Fruit fly (Drosophila melanogaster) whole organism, embryonic: ENCODE measurements around the gene CG31473.
A peak's percentile ranks its signal among the peaks of the same experiment; 100 is the strongest.

ENCODE experiments used
- Atf-2 ChIP-seq: fragments of 200-800 bp; sonication (Bioruptor generic); optimal IDR thresholded peaks from 2 replicates; lab custom pipeline; 2016; ENCODE audit warnings: missing biosample characterization, missing genetic modification characterization
- B-H1 ChIP-seq: fragments of 200-800 bp; sonication (Bioruptor generic); IDR thresholded peaks from 3 replicates; pipeline ENCODE4 v1.3.6; 2022; ENCODE audit warnings: missing biosample characterization, missing genetic modification characterization
- BtbVII ChIP-seq: fragments of 200-800 bp; sonication (Bioruptor generic); optimal IDR thresholded peaks from 3 replicates; lab custom pipeline; 2017; ENCODE audit warnings: missing biosample characterization, mild to moderate bottlenecking, missing genetic modification characterization
- CG10462 ChIP-seq: fragments of 200-800 bp; sonication (Bioruptor generic); optimal IDR thresholded peaks from 2 replicates; lab custom pipeline; 2016; ENCODE audit warnings: missing biosample characterization, missing genetic modification characterization
- CG11093 ChIP-seq: fragments of 200-800 bp; sonication (Bioruptor generic); IDR thresholded peaks from 3 replicates; pipeline ENCODE4 v1.3.6; 2022; ENCODE audit warnings: missing biosample characterization, missing genetic modification characterization
- CG13894 ChIP-seq: fragments of 200-800 bp; sonication (Bioruptor generic); optimal IDR thresholded peaks from 3 replicates; lab custom pipeline; 2018; ENCODE audit warnings: missing biosample characterization, mild to moderate bottlenecking, missing genetic modification characterization, moderate library complexity
- CG15011 ChIP-seq: fragments of 200-800 bp; sonication (Bioruptor generic); optimal IDR thresholded peaks from 3 replicates; lab custom pipeline; 2018; ENCODE audit warnings: missing biosample characterization, mild to moderate bottlenecking, missing genetic modification characterization
- CG15269 ChIP-seq: fragments of 200-800 bp; sonication (Bioruptor generic); optimal IDR thresholded peaks from 2 replicates; lab custom pipeline; 2018; ENCODE audit warnings: missing biosample characterization, mild to moderate bottlenecking, missing genetic modification characterization, moderate library complexity
- CG16779 ChIP-seq: fragments of 200-800 bp; sonication (Bioruptor generic); IDR thresholded peaks from 2 replicates; pipeline ENCODE4 v1.3.6; 2022; ENCODE audit warnings: missing biosample characterization, missing genetic modification characterization
- CG16813 ChIP-seq: fragments of 200-800 bp; sonication (Bioruptor generic); IDR thresholded peaks from 3 replicates; pipeline ENCODE4 v1.3.6; 2022; ENCODE audit warnings: missing biosample characterization, missing genetic modification characterization; ENCODE audit not compliant: partially characterized antibody
- CG17829 ChIP-seq: fragments of 200-800 bp; optimal IDR thresholded peaks from 2 replicates; lab custom pipeline; 2019; ENCODE audit warnings: missing biosample characterization, mild to moderate bottlenecking, missing genetic modification characterization, moderate library complexity
- CG18011 ChIP-seq: fragments of 200-800 bp; sonication (Bioruptor generic); optimal IDR thresholded peaks from 2 replicates; lab custom pipeline; 2017; ENCODE audit warnings: missing biosample characterization, missing genetic modification characterization, mild to moderate bottlenecking, moderate library complexity, missing genotype
- CG18599 ChIP-seq: fragments of 200-800 bp; sonication (Bioruptor generic); optimal IDR thresholded peaks from 3 replicates; lab custom pipeline; 2017; ENCODE audit warnings: missing biosample characterization, missing genetic modification characterization, mild to moderate bottlenecking, moderate library complexity, missing genetic modification reagents
- CG2875 ChIP-seq: fragments of 200-800 bp; sonication (Bioruptor generic); optimal IDR thresholded peaks from 2 replicates; lab custom pipeline; 2017; ENCODE audit warnings: missing biosample characterization, mild to moderate bottlenecking, missing genetic modification characterization, missing genetic modification reagents
- CG32772 ChIP-seq: fragments of 200-800 bp; sonication (Bioruptor generic); IDR thresholded peaks from 2 replicates; pipeline ENCODE4 v1.3.6; 2022; ENCODE audit warnings: missing biosample characterization, missing genetic modification characterization
- CG34224 ChIP-seq: fragments of 200-800 bp; sonication (Bioruptor generic); IDR thresholded peaks from 3 replicates; pipeline ENCODE4 v1.3.6; 2022; ENCODE audit warnings: missing biosample characterization, missing genetic modification characterization; ENCODE audit not compliant: partially characterized antibody
- CG6689 ChIP-seq: fragments of 200-800 bp; sonication (Bioruptor generic); IDR thresholded peaks from 2 replicates; pipeline ENCODE4 v1.3.6; 2022; ENCODE audit warnings: missing biosample characterization, missing genetic modification characterization
- CG7839 ChIP-seq: fragments of 200-800 bp; sonication (Bioruptor generic); optimal IDR thresholded peaks from 3 replicates; lab custom pipeline; 2018; ENCODE audit warnings: missing biosample characterization, mild to moderate bottlenecking, missing genetic modification characterization, moderate library complexity
- CG7987 ChIP-seq: fragments of 200-800 bp; sonication (Bioruptor generic); optimal IDR thresholded peaks from 2 replicates; lab custom pipeline; 2018; ENCODE audit warnings: missing biosample characterization, mild to moderate bottlenecking, missing genetic modification characterization, moderate library complexity
- CG8478 ChIP-seq: fragments of >200 bp; optimal IDR thresholded peaks from 2 replicates; lab custom pipeline; 2018
- CG8765 ChIP-seq: fragments of 200-800 bp; sonication (Bioruptor generic); IDR thresholded peaks from 2 replicates; pipeline ENCODE4 v1.3.6; 2022; ENCODE audit warnings: missing biosample characterization, missing genetic modification characterization
- Dfd ChIP-seq, 2 experiments: fragments of >200 bp; optimal IDR thresholded peaks; 2 replicates each; lab custom pipeline; 2017; ENCODE audit warnings: missing biosample characterization in 2 of 2, missing genetic modification characterization in 2 of 2
- Hey ChIP-seq: fragments of 200-800 bp; sonication (Bioruptor generic); optimal IDR thresholded peaks from 3 replicates; lab custom pipeline; 2018; ENCODE audit warnings: missing biosample characterization, mild to moderate bottlenecking, missing genetic modification characterization
- Lhr ChIP-seq: fragments of 200-800 bp; sonication (Bioruptor generic); optimal IDR thresholded peaks from 3 replicates; lab custom pipeline; 2017; ENCODE audit warnings: mild to moderate bottlenecking, missing biosample characterization, missing genetic modification reagents, missing genetic modification characterization
- MTF-1 ChIP-seq: fragments of 200-800 bp; sonication (Bioruptor generic); optimal IDR thresholded peaks from 2 replicates; lab custom pipeline; 2018; ENCODE audit warnings: missing biosample characterization, mild to moderate bottlenecking, missing genetic modification characterization, borderline replicate concordance
- Med ChIP-seq: fragments of 200-800 bp; sonication (Bioruptor generic); peaks from one replicate; lab custom pipeline; 2016; ENCODE audit warnings: missing biosample characterization, missing genetic modification characterization, mild to moderate bottlenecking, inconsistent platforms, moderate library complexity
- Myb ChIP-seq: fragments of 200-800 bp; sonication (Bioruptor generic); optimal IDR thresholded peaks from 2 replicates; lab custom pipeline; 2016; ENCODE audit warnings: missing biosample characterization, missing genetic modification characterization
- NFAT ChIP-seq: fragments of 200-800 bp; sonication (Bioruptor generic); IDR thresholded peaks from 2 replicates; pipeline ENCODE4 v1.3.6; 2022; ENCODE audit warnings: missing biosample characterization, missing genetic modification characterization
- Tbp ChIP-seq: fragments of >200 bp; optimal IDR thresholded peaks from 2 replicates; lab custom pipeline; 2018; ENCODE audit warnings: missing biosample characterization, missing genetic modification characterization
- Usf ChIP-seq: fragments of 200-800 bp; sonication (Bioruptor generic); optimal IDR thresholded peaks from 2 replicates; lab custom pipeline; 2017; ENCODE audit warnings: missing genotype, missing biosample characterization, missing genetic modification characterization
- Vsx1 ChIP-seq: fragments of 200-800 bp; sonication (Bioruptor generic); optimal IDR thresholded peaks from 2 replicates; lab custom pipeline; 2017; ENCODE audit warnings: missing biosample characterization, mild to moderate bottlenecking, missing genetic modification characterization, missing genetic modification reagents
- amos ChIP-seq: fragments of 200-800 bp; sonication (Bioruptor generic); IDR thresholded peaks from 2 replicates; pipeline ENCODE4 v1.3.6; 2022; ENCODE audit warnings: missing biosample characterization, missing genetic modification characterization; ENCODE audit not compliant: partially characterized antibody
- bowl ChIP-seq: fragments of 200-800 bp; sonication (Bioruptor generic); IDR thresholded peaks from 2 replicates; pipeline ENCODE4 v1.3.6; 2022; ENCODE audit warnings: missing biosample characterization, missing genetic modification characterization
- btn ChIP-seq: fragments of 200-800 bp; sonication (Bioruptor generic); optimal IDR thresholded peaks from 2 replicates; lab custom pipeline; 2016; ENCODE audit warnings: missing biosample characterization, missing genetic modification characterization
- chinmo ChIP-seq: fragments of 200-800 bp; sonication (Bioruptor generic); IDR thresholded peaks from 4 replicates; pipeline ENCODE4 v1.3.6; 2022; ENCODE audit warnings: missing biosample characterization, missing genetic modification characterization; ENCODE audit not compliant: partially characterized antibody
- chm ChIP-seq: fragments of 200-800 bp; sonication (Bioruptor generic); IDR thresholded peaks from 2 replicates; pipeline ENCODE4 v1.3.6; 2022; ENCODE audit warnings: missing biosample characterization, missing genetic modification characterization
- dati ChIP-seq: fragments of 200-800 bp; sonication (Bioruptor generic); IDR thresholded peaks from 2 replicates; pipeline ENCODE4 v1.3.6; 2022; ENCODE audit warnings: missing biosample characterization, missing genetic modification characterization
- emc ChIP-seq: fragments of 200-800 bp; sonication (Bioruptor generic); optimal IDR thresholded peaks from 2 replicates; lab custom pipeline; 2016; ENCODE audit warnings: missing biosample characterization, missing genetic modification characterization
- en ChIP-seq: fragments of 200-800 bp; sonication (Bioruptor generic); optimal IDR thresholded peaks from 2 replicates; lab custom pipeline; 2016; ENCODE audit warnings: missing biosample characterization, missing genetic modification characterization
- ind ChIP-seq: fragments of 200-800 bp; sonication (Bioruptor generic); optimal IDR thresholded peaks from 3 replicates; lab custom pipeline; 2016; ENCODE audit warnings: missing biosample characterization, missing genetic modification characterization
- inv ChIP-seq: fragments of 200-800 bp; sonication (Bioruptor generic); IDR thresholded peaks from 2 replicates; pipeline ENCODE4 v1.3.6; 2022; ENCODE audit warnings: missing biosample characterization, missing genetic modification characterization; ENCODE audit not compliant: partially characterized antibody
- mld ChIP-seq: fragments of 200-800 bp; sonication (Bioruptor generic); IDR thresholded peaks from 3 replicates; pipeline ENCODE4 v1.3.6; 2022; ENCODE audit warnings: missing biosample characterization, missing genetic modification characterization; ENCODE audit not compliant: partially characterized antibody
- nmo ChIP-seq: fragments of 200-800 bp; sonication (Bioruptor generic); optimal IDR thresholded peaks from 2 replicates; lab custom pipeline; 2018; ENCODE audit warnings: missing biosample characterization, mild to moderate bottlenecking, missing genetic modification characterization, moderate library complexity
- sob ChIP-seq: fragments of 200-800 bp; sonication (Bioruptor generic); IDR thresholded peaks from 2 replicates; pipeline ENCODE4 v1.3.6; 2022; ENCODE audit warnings: missing biosample characterization, missing genetic modification characterization
- ssp ChIP-seq: fragments of 200-800 bp; sonication (Bioruptor generic); IDR thresholded peaks from 2 replicates; pipeline ENCODE4 v1.3.6; 2022; ENCODE audit warnings: missing biosample characterization, missing genetic modification characterization
- tap ChIP-seq: fragments of 200-800 bp; optimal IDR thresholded peaks from 3 replicates; lab custom pipeline; 2019; ENCODE audit warnings: missing biosample characterization, mild to moderate bottlenecking, missing genetic modification characterization, moderate library complexity
- twi ChIP-seq: fragments of 200-800 bp; optimal IDR thresholded peaks from 2 replicates; lab custom pipeline; 2019; ENCODE audit warnings: missing biosample characterization, mild to moderate bottlenecking, missing genetic modification characterization, moderate library complexity
- wdn ChIP-seq: fragments of 200-800 bp; sonication (Bioruptor generic); IDR thresholded peaks from 2 replicates; pipeline ENCODE4 v1.3.6; 2022; ENCODE audit warnings: missing biosample characterization, missing genetic modification characterization

CG31473 gene

dm6 chr3R:7809662-7810621, 1.7 kb upstream of the CG31473 start, which contains the start of the genes CG2993 and sgll (continued):
- TF ChIP-seq CG16813 (GFP tag; lab: Robert Waterston, UW): no peak
- peak; percentile 86 for TF ChIP-seq nmo
- TF ChIP-seq chinmo (GFP tag; lab: Robert Waterston, UW): peak; percentile 87; the same call in 2 of the 4 replicates
- peak; percentile 95 for TF ChIP-seq CG32772 (GFP tag; lab: Robert Waterston, UW)
- peak; percentile 99 for TF ChIP-seq Lhr
- peak; percentile 82 for TF ChIP-seq Usf (GFP tag; lab: Kevin White, UChicago)
- TF ChIP-seq CG11093 (GFP tag; lab: Robert Waterston, UW): peak; percentile 87
- TF ChIP-seq CG13894 (tag; lab: Kevin White, UChicago): peak; percentile 54
- TF ChIP-seq CG8478 (lab: Kevin White, UChicago): peak; percentile 70
- peak; percentile 75 for TF ChIP-seq dati
- TF ChIP-seq CG7839 (tag; lab: Kevin White, UChicago): peak; percentile 91
- TF ChIP-seq CG15011 (GFP tag; lab: Kevin White, UChicago): peak; percentile 61
- peak; percentile 71; the same call in 1 of the 2 replicates for TF ChIP-seq CG6689 (GFP tag; lab: Robert Waterston, UW)
- peak; percentile 92 for TF ChIP-seq sob
- TF ChIP-seq BtbVII: peak; percentile 6
- TF ChIP-seq CG10462 (GFP tag; lab: Kevin White, UChicago): peak; percentile 77
- peak; percentile 95 for TF ChIP-seq Atf-2 (GFP tag; lab: Kevin White, UChicago)
- no peak for TF ChIP-seq Vsx1 (GFP tag; lab: Kevin White, UChicago)
- TF ChIP-seq CG8765 (GFP tag; lab: Robert Waterston, UW): peak; percentile 79
- no peak for TF ChIP-seq Dfd (GFP tag; optimal IDR thresholded peaks at IDR 0.05; lab: Kevin White, UChicago)
- TF ChIP-seq bowl: peak; percentile 11; the same call in 1 of the 2 replicates
- no peak for TF ChIP-seq tap (tag; lab: Kevin White, UChicago)
- peak; percentile 81 for TF ChIP-seq B-H1 (GFP tag; lab: Robert Waterston, UW)
- TF ChIP-seq Myb: peak; percentile 73
- peak; percentile 95 for TF ChIP-seq ind (GFP tag; lab: Kevin White, UChicago)
- peak; percentile 93 for TF ChIP-seq MTF-1 (GFP tag; lab: Kevin White, UChicago)
- TF ChIP-seq CG17829 (tag; lab: Kevin White, UChicago): peak; percentile 92
- TF ChIP-seq chm (GFP tag; lab: Robert Waterston, UW): peak; percentile 95
- TF ChIP-seq inv (GFP tag; lab: Robert Waterston, UW): no peak; the same call in 1 of the 2 replicates
- peak; percentile 54 for TF ChIP-seq amos (GFP tag; lab: Robert Waterston, UW)
- TF ChIP-seq en (GFP tag; lab: Kevin White, UChicago): peak; percentile 91
- TF ChIP-seq CG2875: peak; percentile 80
- peak; percentile 51 for TF ChIP-seq Hey (tag; lab: Kevin White, UChicago)
- TF ChIP-seq CG18011 (GFP tag; lab: Kevin White, UChicago): no peak
- peak; percentile 74 for TF ChIP-seq twi (tag; lab: Kevin White, UChicago)
- no peak for TF ChIP-seq Tbp (GFP tag; lab: Kevin White, UChicago)
- peak; percentile 91 for TF ChIP-seq emc (GFP tag; lab: Kevin White, UChicago)
- TF ChIP-seq CG7987 (GFP tag; lab: Kevin White, UChicago): peak; percentile 88
- no peak for TF ChIP-seq CG34224
- TF ChIP-seq NFAT (GFP tag; lab: Robert Waterston, UW): peak; percentile 99
- peak; percentile 99 for TF ChIP-seq Med (GFP tag; lab: Kevin White, UChicago)
- TF ChIP-seq btn: peak; percentile 90
- TF ChIP-seq mld: no peak
- TF ChIP-seq CG16779: peak; percentile 90
- TF ChIP-seq CG18599: peak; percentile 80
- peak; percentile 73 for TF ChIP-seq wdn (GFP tag; lab: Robert Waterston, UW)
- TF ChIP-seq CG15269: peak; percentile 85
- TF ChIP-seq ssp (GFP tag; lab: Robert Waterston, UW): peak; percentile 88
